Fruit fly (Drosophila melanogaster) whole organism, embryonic: ENCODE results near the gene CG31157.
A peak's percentile ranks its signal among the peaks of the same experiment; 100 is the strongest.

Experiments
- Awh ChIP-seq: fragments of 200-800 bp; sonication (Bioruptor generic); IDR thresholded peaks from 2 replicates; pipeline ENCODE4, ENCODE4 v1.3.6; 2022; ENCODE audit warnings: missing biosample characterization, missing genetic modification characterization
- B-H2 ChIP-seq: fragments of 200-800 bp; sonication (Bioruptor generic); optimal IDR thresholded peaks from 2 replicates; lab custom pipeline; 2018; ENCODE audit warnings: missing biosample characterization, mild to moderate bottlenecking, missing genetic modification characterization
- CG10366 ChIP-seq: fragments of 200-800 bp; sonication (Bioruptor generic); IDR thresholded peaks from 2 replicates; pipeline ENCODE4 v1.3.6; 2022; ENCODE audit warnings: missing biosample characterization, missing genetic modification characterization
- CG10431 ChIP-seq: fragments of 200-800 bp; sonication (Bioruptor generic); optimal IDR thresholded peaks from 3 replicates; lab custom pipeline; 2018; ENCODE audit warnings: missing biosample characterization, mild to moderate bottlenecking, missing genetic modification characterization
- CG12155 ChIP-seq: fragments of 200-800 bp; sonication (Bioruptor generic); optimal IDR thresholded peaks from 3 replicates; lab custom pipeline; 2016; ENCODE audit warnings: missing biosample characterization, missing genetic modification characterization
- CG13424 ChIP-seq: fragments of 200-800 bp; sonication (Bioruptor generic); optimal IDR thresholded peaks from 2 replicates; lab custom pipeline; 2019; ENCODE audit warnings: missing biosample characterization, mild to moderate bottlenecking, missing genetic modification characterization, moderate library complexity
- CG13894 ChIP-seq: fragments of 200-800 bp; sonication (Bioruptor generic); optimal IDR thresholded peaks from 3 replicates; lab custom pipeline; 2018; ENCODE audit warnings: missing biosample characterization, mild to moderate bottlenecking, missing genetic modification characterization, moderate library complexity
- CG16779 ChIP-seq: fragments of 200-800 bp; sonication (Bioruptor generic); IDR thresholded peaks from 2 replicates; pipeline ENCODE4 v1.3.6; 2022; ENCODE audit warnings: missing biosample characterization, missing genetic modification characterization
- CG16815 ChIP-seq: fragments of 200-800 bp; sonication (Bioruptor generic); optimal IDR thresholded peaks from 3 replicates; lab custom pipeline; 2017; ENCODE audit warnings: missing biosample characterization, mild to moderate bottlenecking, missing genetic modification characterization
- CG17359 ChIP-seq: fragments of 200-800 bp; sonication (Bioruptor generic); optimal IDR thresholded peaks from 3 replicates; lab custom pipeline; 2018; ENCODE audit warnings: missing biosample characterization, mild to moderate bottlenecking, missing genetic modification characterization, moderate library complexity
- CG18476 ChIP-seq: fragments of 200-800 bp; sonication (Bioruptor generic); optimal IDR thresholded peaks from 2 replicates; lab custom pipeline; 2016; ENCODE audit warnings: missing biosample characterization, mild to moderate bottlenecking, missing genetic modification characterization
- CG18599 ChIP-seq: fragments of 200-800 bp; sonication (Bioruptor generic); optimal IDR thresholded peaks from 3 replicates; lab custom pipeline; 2017; ENCODE audit warnings: missing biosample characterization, missing genetic modification characterization, mild to moderate bottlenecking, moderate library complexity, missing genetic modification reagents
- CG43689 ChIP-seq: fragments of 200-800 bp; sonication (Bioruptor generic); IDR thresholded peaks from 2 replicates; pipeline ENCODE4 v1.3.6; 2022; ENCODE audit warnings: missing biosample characterization, missing genetic modification characterization
- CG7271 ChIP-seq: fragments of 200-800 bp; sonication (Bioruptor generic); optimal IDR thresholded peaks from 2 replicates; lab custom pipeline; 2018; ENCODE audit warnings: missing biosample characterization, mild to moderate bottlenecking, missing genetic modification characterization, moderate library complexity
- CG8281 ChIP-seq: fragments of 200-800 bp; sonication (Bioruptor generic); optimal IDR thresholded peaks from 2 replicates; lab custom pipeline; 2018; ENCODE audit warnings: missing biosample characterization, mild to moderate bottlenecking, missing genetic modification characterization, moderate library complexity
- CG8944 ChIP-seq: fragments of 200-800 bp; sonication (Bioruptor generic); optimal IDR thresholded peaks from 3 replicates; lab custom pipeline; 2016; ENCODE audit warnings: missing biosample characterization, missing genetic modification characterization
- CG9797 ChIP-seq: fragments of 200-800 bp; sonication (Bioruptor generic); optimal IDR thresholded peaks from 3 replicates; lab custom pipeline; 2018; ENCODE audit warnings: missing biosample characterization, mild to moderate bottlenecking, missing genetic modification characterization
- CG9817 ChIP-seq: fragments of 200-800 bp; sonication (Bioruptor generic); optimal IDR thresholded peaks from 2 replicates; lab custom pipeline; 2018; ENCODE audit warnings: missing biosample characterization, mild to moderate bottlenecking, missing genetic modification characterization, moderate library complexity
- CoRest ChIP-seq: fragments of 200-800 bp; sonication (Bioruptor generic); optimal IDR thresholded peaks from 3 replicates; lab custom pipeline; 2018; ENCODE audit warnings: missing biosample characterization, mild to moderate bottlenecking, missing genetic modification characterization, moderate library complexity
- Dad ChIP-seq: fragments of 200-800 bp; sonication (Bioruptor generic); optimal IDR thresholded peaks from 3 replicates; lab custom pipeline; 2016; ENCODE audit warnings: missing biosample characterization, missing genetic modification characterization
- Ets65A ChIP-seq: fragments of 200-800 bp; sonication (Bioruptor generic); peaks from one replicate; lab custom pipeline; 2016; ENCODE audit warnings: missing biosample characterization, missing genetic modification characterization
- HLH54F ChIP-seq: fragments of 200-800 bp; sonication (Bioruptor generic); optimal IDR thresholded peaks from 3 replicates; lab custom pipeline; 2016; ENCODE audit warnings: missing biosample characterization, missing genetic modification characterization
- Hr39 ChIP-seq: fragments of >200 bp; optimal IDR thresholded peaks from 2 replicates; lab custom pipeline; 2017
- MESR4 ChIP-seq: fragments of 200-800 bp; sonication (Bioruptor generic); optimal IDR thresholded peaks from 2 replicates; lab custom pipeline; 2018; ENCODE audit warnings: missing biosample characterization, mild to moderate bottlenecking, missing genetic modification characterization, moderate library complexity
- Stat92E ChIP-seq, 3 experiments: fragments of >200 bp in 2 of 3; fragments of 200-800 bp in 1 of 3; sonication (Bioruptor generic) in 1 of 3; optimal IDR thresholded peaks; 2 replicates each; lab custom pipeline; 2017 to 2019; ENCODE audit warnings: missing biosample characterization in 3 of 3, missing genetic modification characterization in 3 of 3, mild to moderate bottlenecking in 1 of 3, moderate library complexity in 1 of 3
- cato ChIP-seq: fragments of 200-800 bp; sonication (Bioruptor generic); optimal IDR thresholded peaks from 2 replicates; lab custom pipeline; 2016; ENCODE audit warnings: missing biosample characterization, missing genetic modification characterization, borderline replicate concordance
- eve ChIP-seq, 2 experiments: fragments of >200 bp; optimal IDR thresholded peaks; 2 replicates each; lab custom pipeline; 2017; ENCODE audit warnings: missing biosample characterization in 2 of 2, missing genetic modification characterization in 2 of 2
- fu2 ChIP-seq: fragments of 200-800 bp; sonication (Bioruptor generic); optimal IDR thresholded peaks from 2 replicates; lab custom pipeline; 2016; ENCODE audit warnings: missing biosample characterization, missing genetic modification characterization
- gcm ChIP-seq: fragments of 200-800 bp; sonication (Bioruptor generic); optimal IDR thresholded peaks from 2 replicates; lab custom pipeline; 2019; ENCODE audit warnings: missing biosample characterization, mild to moderate bottlenecking, missing genetic modification characterization, moderate library complexity
- ham ChIP-seq: fragments of 200-800 bp; sonication (Bioruptor generic); IDR thresholded peaks from 2 replicates; pipeline ENCODE4 v1.3.6; 2022; ENCODE audit warnings: missing biosample characterization, missing genetic modification characterization
- ken ChIP-seq: fragments of 200-800 bp; sonication (Bioruptor generic); IDR thresholded peaks from 3 replicates; pipeline ENCODE4 v1.3.6; 2022; ENCODE audit warnings: missing biosample characterization, missing genetic modification characterization
- knrl ChIP-seq: fragments of 200-800 bp; sonication (Bioruptor generic); IDR thresholded peaks from 3 replicates; pipeline ENCODE4 v1.3.6; 2022; ENCODE audit warnings: missing biosample characterization, missing genetic modification characterization; ENCODE audit not compliant: partially characterized antibody
- maf-S ChIP-seq: fragments of 200-800 bp; sonication (Bioruptor generic); optimal IDR thresholded peaks from 2 replicates; lab custom pipeline; 2016; ENCODE audit warnings: missing biosample characterization, missing genetic modification characterization
- p53 ChIP-seq: fragments of 200-800 bp; sonication (Bioruptor generic); optimal IDR thresholded peaks from 2 replicates; lab custom pipeline; 2016; ENCODE audit warnings: missing biosample characterization, missing genetic modification characterization
- pfk ChIP-seq: fragments of 200-800 bp; sonication (Bioruptor generic); optimal IDR thresholded peaks from 2 replicates; lab custom pipeline; 2018; ENCODE audit warnings: missing biosample characterization, mild to moderate bottlenecking, missing genetic modification characterization, moderate library complexity
- pros ChIP-seq: fragments of 200-800 bp; sonication (Bioruptor generic); optimal IDR thresholded peaks from 3 replicates; lab custom pipeline; 2019; ENCODE audit warnings: missing biosample characterization, mild to moderate bottlenecking, missing genetic modification characterization, moderate library complexity
- pzg ChIP-seq: fragments of 200-800 bp; sonication (Bioruptor generic); optimal IDR thresholded peaks from 3 replicates; lab custom pipeline; 2018; ENCODE audit warnings: missing biosample characterization, mild to moderate bottlenecking, missing genetic modification characterization, moderate library complexity
- sens ChIP-seq: fragments of 200-800 bp; sonication (Bioruptor generic); peaks from one replicate; lab custom pipeline; 2016; ENCODE audit warnings: missing biosample characterization, missing genetic modification characterization
- sob ChIP-seq: fragments of 200-800 bp; sonication (Bioruptor generic); IDR thresholded peaks from 2 replicates; pipeline ENCODE4 v1.3.6; 2022; ENCODE audit warnings: missing biosample characterization, missing genetic modification characterization
- sqz ChIP-seq: fragments of 200-800 bp; sonication (Bioruptor generic); optimal IDR thresholded peaks from 3 replicates; lab custom pipeline; 2018; ENCODE audit warnings: missing biosample characterization, mild to moderate bottlenecking, missing genetic modification characterization
- tup ChIP-seq: fragments of 200-800 bp; sonication (Bioruptor generic); optimal IDR thresholded peaks from 2 replicates; lab custom pipeline; 2016; ENCODE audit warnings: missing biosample characterization, mild to moderate bottlenecking, missing genetic modification characterization, moderate library complexity
- vvl ChIP-seq: fragments of 200-800 bp; sonication (Bioruptor generic); IDR thresholded peaks from 2 replicates; pipeline ENCODE4 v1.3.6; 2022; ENCODE audit warnings: missing biosample characterization, missing genetic modification characterization

Gene CG31157

dm6 chr3R:13078263-13078662 lies 30.7 kb downstream of the CG31157 start (continued):
- TF ChIP-seq MESR4 (GFP tag; lab: Kevin White, UChicago), result no peak
- TF ChIP-seq Awh, result no peak
- no peak for TF ChIP-seq CG8281 (tag; lab: Kevin White, UChicago)
- TF ChIP-seq CG18476 (GFP tag; lab: Kevin White, UChicago), result no peak
- TF ChIP-seq CG9797 (GFP tag; lab: Kevin White, UChicago), result no peak
- peak; percentile 94 for TF ChIP-seq Ets65A (GFP tag; lab: Kevin White, UChicago)
- TF ChIP-seq CG43689, result no peak
- TF ChIP-seq CG8944 (GFP tag; lab: Kevin White, UChicago), result peak; percentile 9
- TF ChIP-seq eve (GFP tag; optimal IDR thresholded peaks at IDR 0.05; lab: Kevin White, UChicago), result no peak
- TF ChIP-seq cato, result no peak
- TF ChIP-seq B-H2 (GFP tag; lab: Kevin White, UChicago), result peak; percentile 23
- peak; percentile 46 for TF ChIP-seq CG13424 (tag; lab: Kevin White, UChicago)
- TF ChIP-seq ken (GFP tag; lab: Robert Waterston, UW), result no peak
- peak; percentile 39; the same call in 1 of the 2 replicates for TF ChIP-seq sob (GFP tag; lab: Robert Waterston, UW)
- TF ChIP-seq sqz (GFP tag; lab: Kevin White, UChicago), result no peak
- peak; percentile 85 for TF ChIP-seq sens (GFP tag; lab: Kevin White, UChicago)
- no peak for TF ChIP-seq CG12155
- peak; percentile 62; the same call in 1 of the 3 replicates for TF ChIP-seq knrl (GFP tag; lab: Robert Waterston, UW)
- TF ChIP-seq Dad (GFP tag; lab: Kevin White, UChicago), result no peak
- no peak for TF ChIP-seq CG18599 (GFP tag; lab: Kevin White, UChicago)
- peak; percentile 73 for TF ChIP-seq vvl (GFP tag; lab: Robert Waterston, UW)
- TF ChIP-seq pzg (GFP tag; lab: Kevin White, UChicago), result peak; percentile 5
- TF ChIP-seq gcm (GFP tag; lab: Kevin White, UChicago), result no peak
- no peak for TF ChIP-seq CG16815 (GFP tag; lab: Kevin White, UChicago)
- TF ChIP-seq CG17359 (tag; lab: Kevin White, UChicago), result peak; percentile 14
- no peak for TF ChIP-seq tup (GFP tag; lab: Kevin White, UChicago)

- no peak for TF ChIP-seq p53 (GFP tag; lab: Kevin White, UChicago)
- TF ChIP-seq Hr39 (lab: Kevin White, UChicago), result peak; percentile 83
- TF ChIP-seq CoRest (tag; lab: Kevin White, UChicago), result no peak
- no peak for TF ChIP-seq Stat92E (GFP tag; optimal IDR thresholded peaks at IDR 0.05; lab: Kevin White, UChicago)
- TF ChIP-seq CG13894 (tag; lab: Kevin White, UChicago), result peak; percentile 82
- TF ChIP-seq HLH54F (GFP tag; lab: Kevin White, UChicago), result no peak
- TF ChIP-seq Ets65A (GFP tag; lab: Kevin White, UChicago), result peak; percentile 91
- TF ChIP-seq maf-S (GFP tag; lab: Kevin White, UChicago), result no peak
- TF ChIP-seq fu2 (GFP tag; lab: Kevin White, UChicago), result no peak
- no peak for TF ChIP-seq pros (GFP tag; lab: Kevin White, UChicago)
- TF ChIP-seq pfk (GFP tag; lab: Kevin White, UChicago), result no peak
- TF ChIP-seq ham (GFP tag; lab: Robert Waterston, UW), result no peak
Observed at dm6 chr3R:13082382-13082781, 34.9 kb downstream of the CG31157 start.

- no peak for TF ChIP-seq CG16779 (GFP tag; lab: Robert Waterston, UW)
- TF ChIP-seq Ets65A (GFP tag; lab: Kevin White, UChicago), result no peak
- TF ChIP-seq CG7271 (tag; lab: Kevin White, UChicago), result no peak
- no peak for TF ChIP-seq CG10366
- TF ChIP-seq CG9817, result no peak
- no peak for TF ChIP-seq CG10431
Observed at dm6 chr3R:13085924-13086323, 38.4 kb downstream of the CG31157 start, which contains the start of gene CG43063. CG43063 (plus strand) TSS chr3R:13086224.
